Worm (Caenorhabditis elegans): ENCODE data around the gene bath-28.
A peak's percentile ranks its signal among the peaks of the same experiment; 100 is the strongest.

The bath-28 gene

ce11 chrII:3318839-3319238 is 25.9 kb downstream of the bath-28 start:
- TF ChIP-seq nhr-20 (tag; optimal IDR thresholded peaks at IDR 0.05) = peak; percentile 17
- TF ChIP-seq mab-9 (GFP tag; IDR thresholded peaks at IDR 0.05) = no peak
- TF ChIP-seq elt-2 (tag; optimal IDR thresholded peaks at IDR 0.05) = peak; percentile 84

ce11 chrII:3313442-3313841 is 31.3 kb downstream of the bath-28 start, which contains the start of gene F39E9.6:
F39E9.6 (minus strand) TSS chrII:3313542.
- TF ChIP-seq nhr-11 (tag; optimal IDR thresholded peaks at IDR 0.05) = no peak
- TF ChIP-seq egl-13 (tag; optimal IDR thresholded peaks at IDR 0.05) = no peak
- no peak for TF ChIP-seq tlp-1 (tag; optimal IDR thresholded peaks at IDR 0.05)
- TF ChIP-seq hlh-4 (tag; optimal IDR thresholded peaks at IDR 0.05) = no peak
- no peak for TF ChIP-seq isw-1 (GFP tag; IDR thresholded peaks at IDR 0.05)
- no peak for TF ChIP-seq lir-3 (tag; optimal IDR thresholded peaks at IDR 0.05; ENCODE audit: poor library complexity)
- TF ChIP-seq tbx-2 (tag; optimal IDR thresholded peaks at IDR 0.05) = no peak
- no peak for TF ChIP-seq nhr-90 (tag; optimal IDR thresholded peaks at IDR 0.05; ENCODE audit: poor library complexity)
- no peak for TF ChIP-seq ceh-8 (GFP tag; optimal IDR thresholded peaks at IDR 0.05)
- TF ChIP-seq lin-39 (tag; optimal IDR thresholded peaks at IDR 0.05) = no peak
- TF ChIP-seq nhr-76 (tag; optimal IDR thresholded peaks at IDR 0.05) = no peak
- no peak for TF ChIP-seq vab-15 (tag; optimal IDR thresholded peaks at IDR 0.05)
- TF ChIP-seq pax-3 (tag; optimal IDR thresholded peaks at IDR 0.05) = no peak
- TF ChIP-seq xbp-1 (tag; optimal IDR thresholded peaks at IDR 0.05) = no peak
- no peak for TF ChIP-seq nhr-12 (tag; optimal IDR thresholded peaks at IDR 0.05)

- no peak for TF ChIP-seq dpl-1 (GFP tag; optimal IDR thresholded peaks at IDR 0.05)
- peak; percentile 16 for TF ChIP-seq rnt-1 (tag; optimal IDR thresholded peaks at IDR 0.05)
- TF ChIP-seq nhr-85 (tag) = no peak
- no peak for TF ChIP-seq ztf-11 (tag; optimal IDR thresholded peaks at IDR 0.05)
- no peak for TF ChIP-seq lin-13 (GFP tag; optimal IDR thresholded peaks at IDR 0.05)
- no peak for TF ChIP-seq hpl-2 (GFP tag; optimal IDR thresholded peaks at IDR 0.05)
- TF ChIP-seq elt-2 (tag; optimal IDR thresholded peaks at IDR 0.05) = peak; percentile 50
- no peak for TF ChIP-seq F16B12.6 (tag; optimal IDR thresholded peaks at IDR 0.05)
- TF ChIP-seq nhr-237 (tag; optimal IDR thresholded peaks at IDR 0.05) = no peak
- TF ChIP-seq nhr-11 (tag; optimal IDR thresholded peaks at IDR 0.05) = no peak
Measured at ce11 chrII:3310957-3311657, 33.7 kb downstream of the bath-28 start.

- TF ChIP-seq sup-37 (GFP tag; optimal IDR thresholded peaks at IDR 0.05) = no peak
- peak; percentile 10 for TF ChIP-seq nhr-71 (tag; optimal IDR thresholded peaks at IDR 0.05)
- no peak for TF ChIP-seq nhr-76 (tag; optimal IDR thresholded peaks at IDR 0.05)
- no peak for TF ChIP-seq Y116A8C.19 (tag; optimal IDR thresholded peaks at IDR 0.05; ENCODE audit: borderline replicate concordance)
- peak; percentile 12 to 16 for TF ChIP-seq efl-1 (optimal IDR thresholded peaks at IDR 0.05)
- peak in 1 of 2 experiments; percentile 14 for TF ChIP-seq efl-1 (GFP tag; optimal IDR thresholded peaks at IDR 0.05 in 1 of 2)
- no peak for TF ChIP-seq ceh-82 (tag; optimal IDR thresholded peaks at IDR 0.05)
- no peak for TF ChIP-seq nhr-90 (tag; optimal IDR thresholded peaks at IDR 0.05; ENCODE audit: poor library complexity)
- no peak for TF ChIP-seq swsn-7 (tag; optimal IDR thresholded peaks at IDR 0.05)
- peak; percentile 33 for TF ChIP-seq snu-23 (GFP tag; optimal IDR thresholded peaks at IDR 0.05)
- no peak for TF ChIP-seq nhr-11 (tag; optimal IDR thresholded peaks at IDR 0.05)
- no peak for TF ChIP-seq nhr-237 (tag; optimal IDR thresholded peaks at IDR 0.05)
- no peak for TF ChIP-seq tbx-2 (tag; optimal IDR thresholded peaks at IDR 0.05)
- peak in 1 of 6 experiments; percentile 4 for TF ChIP-seq elt-3 (tag; optimal IDR thresholded peaks at IDR 0.05)
- TF ChIP-seq lin-14 (GFP tag; optimal IDR thresholded peaks at IDR 0.05) = peak; percentile 45
- no peak for TF ChIP-seq grh-1 (GFP tag; IDR thresholded peaks at IDR 0.05)
- peak; percentile 56 for TF ChIP-seq nhr-19 (GFP tag; conservative IDR thresholded peaks at IDR 0.05)
- no peak for TF ChIP-seq hlh-4 (tag; optimal IDR thresholded peaks at IDR 0.05)
- peak; percentile 16 for TF ChIP-seq nhr-47 (tag; optimal IDR thresholded peaks at IDR 0.05)
- TF ChIP-seq lsy-2 (tag; optimal IDR thresholded peaks at IDR 0.05) = peak in 1 of 2 experiments; percentile 23
- peak; percentile 75 for TF ChIP-seq nhr-85 (tag)
- TF ChIP-seq hpl-2 (GFP tag; optimal IDR thresholded peaks at IDR 0.05) = no peak
- TF ChIP-seq blmp-1 (tag; optimal IDR thresholded peaks at IDR 0.05) = no peak
Measured at ce11 chrII:3303582-3303981, 41.2 kb downstream of the bath-28 start.

All from whole organism, L1 larva.